Worm (Caenorhabditis elegans): Measurements from ENCODE around the gene ttr-5.

ce11 chrIII:9299116-9299515, 31.0 kb upstream of the ttr-5 start:
- TF ChIP-seq T22C8.4 (GFP tag; IDR thresholded peaks at IDR 0.05) = no peak
- TF ChIP-seq ref-1 (GFP tag; conservative IDR thresholded peaks at IDR 0.05) = no peak
- TF ChIP-seq med-1 (GFP tag; optimal IDR thresholded peaks at IDR 0.05; ENCODE audit: insufficient read depth) = no peak
- no peak for TF ChIP-seq tab-1 (GFP tag; IDR thresholded peaks at IDR 0.05)
- TF ChIP-seq ztf-29 (GFP tag; IDR thresholded peaks at IDR 0.05) = no peak
- no peak for TF ChIP-seq flt-1 (GFP tag; IDR thresholded peaks at IDR 0.05)
- TF ChIP-seq cog-1 (tag; optimal IDR thresholded peaks at IDR 0.05) = no peak
- no peak for TF ChIP-seq klf-2 (GFP tag; conservative IDR thresholded peaks at IDR 0.05)
